Worm (Caenorhabditis elegans) whole organism, midembryonic: Measurements from ENCODE around the gene F38H4.6.

Experiments
- flt-1 ChIP-seq: fragments of 200-800 bp; sonication (Bioruptor generic); IDR thresholded peaks from 2 replicates; pipeline ENCODE4 v1.3.6; 2022; ENCODE audit warnings: missing genetic modification characterization, missing compliant biosample characterization
- med-1 ChIP-seq: sonication (generic microtip); optimal IDR thresholded peaks from 2 replicates; lab custom pipeline; 2017; ENCODE audit warnings: missing genetic modification characterization, mild to moderate bottlenecking, missing compliant biosample characterization, antibody characterized with exemption, missing genetic modification reagents; ENCODE audit not compliant: insufficient read depth
- tab-1 ChIP-seq: fragments of 200-800 bp; sonication (Bioruptor generic); IDR thresholded peaks from 2 replicates; pipeline ENCODE4 v1.3.6; 2022; ENCODE audit warnings: missing genetic modification characterization, missing compliant biosample characterization

DNA sequence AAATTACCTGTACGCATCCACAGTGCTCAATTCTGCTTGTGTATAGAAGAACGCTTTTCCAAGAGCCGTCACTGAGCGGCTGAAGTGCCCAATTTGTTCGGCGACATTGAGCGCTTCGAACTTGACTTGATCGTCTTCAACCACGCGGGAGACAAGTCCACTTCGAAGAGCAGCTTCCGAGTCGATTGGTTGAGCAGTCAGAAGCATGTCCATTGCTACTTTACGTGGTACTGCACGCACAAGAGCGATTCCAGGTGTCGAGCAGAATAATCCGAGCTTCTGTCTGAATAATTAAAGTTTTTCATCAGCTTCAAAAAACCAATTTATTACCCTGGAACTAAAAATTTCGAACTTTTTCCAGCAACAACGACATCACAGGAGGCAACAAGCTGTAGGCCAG is 7.8 kb upstream of the F38H4.6 start:
- TF ChIP-seq tab-1 (no peak), med-1 (no peak), flt-1 (no peak)
